Worm (Caenorhabditis elegans): ENCODE measurements around the gene Y73B6BL.270.

Gene Y73B6BL.270

DNA sequence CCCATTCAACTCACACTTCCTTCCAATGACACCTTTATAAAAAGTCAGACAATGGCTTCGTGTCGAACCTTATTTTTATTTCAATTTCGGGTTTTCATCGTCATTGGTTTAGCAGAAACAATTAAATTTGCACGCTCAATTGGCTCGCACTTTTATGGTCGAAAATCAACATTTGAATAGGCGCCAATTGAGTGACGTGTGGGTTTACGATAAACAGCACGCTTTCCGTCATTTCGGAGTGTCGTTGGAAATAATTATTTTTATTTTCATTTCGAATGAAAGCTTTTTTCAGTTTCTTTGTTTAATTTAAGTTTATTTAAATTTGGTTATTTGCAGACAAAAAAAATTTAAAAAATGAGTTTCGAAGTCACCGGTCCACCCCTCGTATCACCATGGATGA is 50.0 kb downstream of the Y73B6BL.270 start, which contains the start of gene exos-2 (continued):
- peak; percentile 46 for TF ChIP-seq lin-38 (GFP tag; IDR thresholded peaks at IDR 0.05)
- no peak for TF ChIP-seq nhr-76 (tag; optimal IDR thresholded peaks at IDR 0.05)

ce11 chrIV:6416553-6416952 is 51.4 kb downstream of the Y73B6BL.270 start, which contains the start of gene Y73B6BL.22:
Gene Y73B6BL.22 (minus strand): TSS chrIV:6416653.
- TF ChIP-seq dve-1 (tag; optimal IDR thresholded peaks at IDR 0.05; ENCODE audit: insufficient read depth) = no peak
- peak; percentile 8 for TF ChIP-seq aha-1 (tag)
- no peak for TF ChIP-seq Y48G9A.11 (GFP tag; IDR thresholded peaks at IDR 0.05)
- TF ChIP-seq nhr-48 (tag; optimal IDR thresholded peaks at IDR 0.05) = no peak

DNA sequence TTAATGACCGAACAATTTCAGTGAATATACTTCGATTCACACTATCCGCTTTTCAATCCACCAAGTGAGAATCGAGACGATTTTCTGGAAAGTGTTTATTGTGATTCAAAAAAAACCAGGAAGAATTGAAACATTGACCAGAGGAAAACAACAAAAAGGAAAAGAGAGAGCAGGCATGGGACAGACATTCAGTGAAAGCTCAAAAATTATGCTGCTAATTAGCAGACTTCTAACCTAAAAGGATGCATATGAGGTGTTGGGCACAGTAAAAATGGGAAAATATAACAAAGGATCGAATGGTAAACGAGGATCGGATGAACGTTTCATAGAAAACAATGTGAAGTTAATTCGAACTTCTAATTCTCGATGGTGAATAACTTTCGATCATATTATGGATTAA is 52.5 kb downstream of the Y73B6BL.270 start:
- peak; percentile 20 for TF ChIP-seq F49E8.2 (tag; optimal IDR thresholded peaks at IDR 0.05; ENCODE audit: borderline replicate concordance)
- no peak for TF ChIP-seq dmd-6 (GFP tag; IDR thresholded peaks at IDR 0.05)
